Fruit fly (Drosophila melanogaster): ENCODE measurements around the gene Wdr24.

Gene Wdr24

DNA sequence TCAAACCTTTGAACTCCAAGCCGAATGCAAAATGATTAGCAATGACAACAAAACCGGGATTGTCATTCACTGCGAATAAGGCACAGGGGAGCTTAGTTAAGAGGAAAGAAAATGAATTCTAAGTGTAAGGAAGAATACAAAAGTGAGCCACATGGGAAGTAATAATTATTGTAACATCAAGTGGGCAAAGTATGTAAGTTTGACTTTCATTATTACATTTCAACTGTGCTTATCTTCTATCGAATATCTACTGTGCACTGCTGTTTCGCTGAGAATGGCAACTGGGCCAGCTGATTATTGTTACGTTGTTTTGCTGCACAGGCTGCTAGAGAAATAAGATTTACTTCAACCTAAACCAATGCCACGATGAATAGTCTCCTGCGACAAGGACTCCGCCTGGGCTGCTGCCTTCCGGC, 8.2 kb downstream of the Wdr24 start, which contains the start of the genes CG7601 and CIA30 (continued):
- peak; percentile 98 for TF ChIP-seq CG16863 (GFP tag; optimal IDR thresholded peaks at IDR 0.05)
- peak; percentile 100 for TF ChIP-seq otp (GFP tag; IDR thresholded peaks at IDR 0.05)
- peak; percentile 100 for TF ChIP-seq dati (GFP tag; IDR thresholded peaks at IDR 0.05)
- TF ChIP-seq CG33557 (GFP tag; optimal IDR thresholded peaks at IDR 0.05), result peak; percentile 91
- TF ChIP-seq Med (GFP tag), result peak; percentile 100
- TF ChIP-seq Sry-δ (GFP tag; optimal IDR thresholded peaks at IDR 0.05), result peak; percentile 82
- peak; percentile 95 for TF ChIP-seq Asciz (GFP tag; optimal IDR thresholded peaks at IDR 0.05)
- peak; percentile 100 for TF ChIP-seq CG9932 (GFP tag; IDR thresholded peaks at IDR 0.05)
- TF ChIP-seq tio (GFP tag; optimal IDR thresholded peaks at IDR 0.05), result peak; percentile 96
- TF ChIP-seq CG7786 (GFP tag; optimal IDR thresholded peaks at IDR 0.05), result peak; percentile 99
- TF ChIP-seq D19B (GFP tag; optimal IDR thresholded peaks at IDR 0.05), result peak; percentile 93
- peak; percentile 100 for TF ChIP-seq CG9215 (GFP tag; IDR thresholded peaks at IDR 0.05)
- TF ChIP-seq sens (GFP tag), result peak; percentile 100
- peak; percentile 99 for TF ChIP-seq CG8944 (GFP tag; optimal IDR thresholded peaks at IDR 0.05)
- TF ChIP-seq Mes4 (GFP tag; optimal IDR thresholded peaks at IDR 0.05), result peak; percentile 96
- TF ChIP-seq fd96Cb (tag; optimal IDR thresholded peaks at IDR 0.05), result peak; percentile 99
- no peak for TF ChIP-seq CG2129 (GFP tag; IDR thresholded peaks at IDR 0.05; ENCODE audit: partially characterized antibody)
- TF ChIP-seq CG12391 (tag; optimal IDR thresholded peaks at IDR 0.05), result peak; percentile 96
- no peak for TF ChIP-seq abd-A (tag; optimal IDR thresholded peaks at IDR 0.05)
- peak; percentile 93 for TF ChIP-seq Adf1 (GFP tag; IDR thresholded peaks at IDR 0.05)
- peak; percentile 100 for TF ChIP-seq CG11247 (GFP tag; IDR thresholded peaks at IDR 0.05)
- peak; percentile 98 for TF ChIP-seq B-H2 (GFP tag; optimal IDR thresholded peaks at IDR 0.05)
- TF ChIP-seq oc (tag; optimal IDR thresholded peaks at IDR 0.05), result peak; percentile 95
- no peak for TF ChIP-seq Opbp (GFP tag; IDR thresholded peaks at IDR 0.05; ENCODE audit: partially characterized antibody)
- peak; percentile 93 for TF ChIP-seq CG6254 (GFP tag; optimal IDR thresholded peaks at IDR 0.05)
- TF ChIP-seq Eip74EF (GFP tag; optimal IDR thresholded peaks at IDR 0.05), result peak in 1 of 2 experiments; percentile 93
- peak; percentile 93 for TF ChIP-seq salm (tag; optimal IDR thresholded peaks at IDR 0.05)
- 0 out of 4 replicates have a peak, but pooled peaks have one; percentile 39 for TF ChIP-seq chinmo (GFP tag; IDR thresholded peaks at IDR 0.05; ENCODE audit: partially characterized antibody)
- peak; percentile 96 for TF ChIP-seq CG12236 (GFP tag; optimal IDR thresholded peaks at IDR 0.05)
- TF ChIP-seq CG1529 (GFP tag; optimal IDR thresholded peaks at IDR 0.05), result peak; percentile 92
- peak; percentile 98 for TF ChIP-seq CG18599 (GFP tag; optimal IDR thresholded peaks at IDR 0.05)
- TF ChIP-seq Taf1 (GFP tag; IDR thresholded peaks at IDR 0.05), result peak; percentile 100
- peak; percentile 100 for TF ChIP-seq al (GFP tag; IDR thresholded peaks at IDR 0.05)
- peak; percentile 92 for TF ChIP-seq CG10267 (tag; optimal IDR thresholded peaks at IDR 0.05)
- peak; percentile 92 for TF ChIP-seq Vsx1 (GFP tag; optimal IDR thresholded peaks at IDR 0.05)
- peak; percentile 78 for TF ChIP-seq ac (GFP tag; optimal IDR thresholded peaks at IDR 0.05)
- peak; percentile 89 for TF ChIP-seq odd (GFP tag; optimal IDR thresholded peaks at IDR 0.05)
- peak; percentile 94 for TF ChIP-seq CG6854 (GFP tag; optimal IDR thresholded peaks at IDR 0.05)
- TF ChIP-seq inv (GFP tag; IDR thresholded peaks at IDR 0.05; ENCODE audit: partially characterized antibody), result no peak
- peak; percentile 98 for TF ChIP-seq CG13424 (tag; optimal IDR thresholded peaks at IDR 0.05)
- TF ChIP-seq CG14667 (GFP tag; IDR thresholded peaks at IDR 0.05), result peak; percentile 100
- TF ChIP-seq gsb-n (tag; optimal IDR thresholded peaks at IDR 0.05), result peak; percentile 95
- peak; percentile 91 for TF ChIP-seq jing (GFP tag; optimal IDR thresholded peaks at IDR 0.05)
- TF ChIP-seq CG11695 (GFP tag; IDR thresholded peaks at IDR 0.05), result peak; percentile 100
- TF ChIP-seq vfl (GFP tag; optimal IDR thresholded peaks at IDR 0.05), result peak; percentile 98
- peak; percentile 100 for TF ChIP-seq gce (GFP tag; IDR thresholded peaks at IDR 0.05)
- peak; percentile 97 for TF ChIP-seq CG3281 (GFP tag; optimal IDR thresholded peaks at IDR 0.05)
- peak; percentile 100 for TF ChIP-seq CG6272 (GFP tag; IDR thresholded peaks at IDR 0.05)
- TF ChIP-seq Kr (GFP tag; optimal IDR thresholded peaks at IDR 0.05), result peak; percentile 47
- TF ChIP-seq ind (GFP tag; optimal IDR thresholded peaks at IDR 0.05), result peak; percentile 100
